Worm (Caenorhabditis elegans): ENCODE data around the gene fbxb-53.

- TF ChIP-seq mep-1 (tag; optimal IDR thresholded peaks at IDR 0.05) (no peak), aha-1 (tag) (no peak), lin-13 (GFP tag; optimal IDR thresholded peaks at IDR 0.05) (no peak), lin-38 (GFP tag; IDR thresholded peaks at IDR 0.05) (no peak), nhr-76 (tag; optimal IDR thresholded peaks at IDR 0.05) (no peak), hlh-30 (tag; optimal IDR thresholded peaks at IDR 0.05; ENCODE audit: insufficient read depth) (no peak), F37D6.2 (tag; optimal IDR thresholded peaks at IDR 0.05) (no peak), R02D3.7 (tag; optimal IDR thresholded peaks at IDR 0.05) (no peak), lin-15B (tag; optimal IDR thresholded peaks at IDR 0.05) (no peak), skn-1 (tag; optimal IDR thresholded peaks at IDR 0.05) (no peak), nhr-77 (tag; optimal IDR thresholded peaks at IDR 0.05) (no peak), nhr-41 (GFP tag; IDR thresholded peaks at IDR 0.05) (no peak), zag-1 (tag; optimal IDR thresholded peaks at IDR 0.05) (no peak)
Observed at ce11 chrII:1752990-1753389, 3.7 kb upstream of the fbxb-53 start, which contains the start of gene F36H5.9.
